Worm (Caenorhabditis elegans): ENCODE data around the gene C18A3.11.

DNA sequence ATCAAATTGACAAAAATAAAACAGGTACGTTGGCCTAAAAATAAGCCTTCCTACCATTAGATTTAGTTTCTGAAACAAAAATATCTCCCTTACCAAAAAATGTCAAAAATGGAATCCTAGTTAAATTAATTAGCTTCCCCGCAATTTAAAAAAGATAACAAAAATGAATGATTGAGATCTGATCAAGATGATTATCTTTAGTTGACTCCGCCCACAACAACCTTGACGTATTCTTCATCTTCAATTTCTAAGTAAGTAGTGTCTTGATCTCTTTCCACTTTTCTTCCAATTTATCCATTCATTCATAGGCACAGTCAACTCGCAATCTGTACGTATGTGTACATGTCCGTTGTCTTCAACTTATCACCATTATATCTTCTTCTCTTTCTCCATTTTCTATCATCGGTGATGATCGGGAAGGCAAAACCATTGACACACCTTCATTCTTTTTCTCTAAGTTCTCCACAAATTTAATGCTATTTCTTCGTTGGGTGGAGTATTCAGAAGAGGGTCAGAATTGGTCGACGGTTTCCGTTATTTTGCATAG lies 37.5 kb downstream of the C18A3.11 start:
- TF ChIP-seq fos-1 (tag; optimal IDR thresholded peaks at IDR 0.05) (no peak), mdl-1 (tag; optimal IDR thresholded peaks at IDR 0.05) (no peak), ama-1 (optimal IDR thresholded peaks at IDR 0.05) (no peak), elt-3 (tag; optimal IDR thresholded peaks at IDR 0.05) (peak in 1 of 3 experiments; percentile 15)

All from whole organism, L3 larva.